Worm (Caenorhabditis elegans): ENCODE results near the gene ceph-41.

- TF ChIP-seq hmg-4 (GFP tag; optimal IDR thresholded peaks at IDR 0.05) (no peak), ama-1 (optimal IDR thresholded peaks at IDR 0.05) (no peak)
These were observed 30.2 kb downstream of the ceph-41 start, which contains the start of gene B0218.5 for ce11 chrIV:8157161-8157560.

Measured in whole organism, early embryonic.